Worm (Caenorhabditis elegans) whole organism, L4/young adult: ENCODE measurements around the gene grd-8.

Source experiments
- W03F9.2 ChIP-seq: fragments of 150-350 bp; optimal IDR thresholded peaks from 2 replicates; lab custom pipeline; 2014; ENCODE audit warnings: missing biosample characterization, missing genetic modification characterization
- him-1 ChIP-seq: sonication (generic microtip); optimal IDR thresholded peaks from 2 replicates; lab custom pipeline; 2016; ENCODE audit warnings: missing genotype, missing genetic modification reagents, missing genetic modification characterization, missing compliant biosample characterization

- TF ChIP-seq him-1 (tag; lab: Kevin White, UChicago): no peak
- TF ChIP-seq W03F9.2 (tag; lab: Kevin White, UChicago): no peak
These were observed 16.0 kb upstream of the grd-8 start for ce11 chrV:7826362-7826761.
